Worm (Caenorhabditis elegans) whole organism, L1 larva: ENCODE measurements around the gene F59A1.18.

Experiments used
- C16A3.4 ChIP-seq: fragments of 150-350 bp; optimal IDR thresholded peaks from 2 replicates; lab custom pipeline; 2014; ENCODE audit warnings: missing biosample characterization, missing genetic modification characterization
- Y116A8C.19 ChIP-seq: sonication (generic microtip); optimal IDR thresholded peaks from 2 replicates; lab custom pipeline; 2016; ENCODE audit warnings: missing compliant biosample characterization, missing genetic modification characterization, borderline replicate concordance
- alr-1 ChIP-seq: fragments of 200-800 bp; sonication (Bioruptor generic); optimal IDR thresholded peaks from 2 replicates; lab custom pipeline; 2018; ENCODE audit warnings: borderline replicate concordance, mild to moderate bottlenecking, missing genetic modification characterization, missing compliant biosample characterization
- blmp-1 ChIP-seq: fragments of 150-350 bp; optimal IDR thresholded peaks from 2 replicates; lab custom pipeline; 2014; ENCODE audit warnings: missing biosample characterization, missing genetic modification characterization
- ceh-82 ChIP-seq, 3 experiments: fragments of 150-350 bp in 1 of 3; sonication (generic microtip) in 2 of 3; optimal IDR thresholded peaks; 2 replicates each; lab custom pipeline; 2014 to 2017; ENCODE audit warnings: missing biosample characterization in 3 of 3, missing genetic modification characterization in 3 of 3
- ceh-88 ChIP-seq: fragments of 200-800 bp; sonication (Bioruptor generic); IDR thresholded peaks from 2 replicates; pipeline ENCODE4 v1.3.6; 2022; ENCODE audit warnings: missing genetic modification characterization, missing compliant biosample characterization
- ceh-90 ChIP-seq: sonication (generic microtip); optimal IDR thresholded peaks from 2 replicates; lab custom pipeline; 2016; ENCODE audit warnings: missing genetic modification characterization, missing compliant biosample characterization
- ces-1 ChIP-seq: fragments of 150-350 bp; optimal IDR thresholded peaks from 2 replicates; lab custom pipeline; 2014; ENCODE audit warnings: missing biosample characterization, missing genetic modification reagents, missing genetic modification characterization
- dpl-1 ChIP-seq, 3 experiments: fragments of 150-350 bp in 2 of 3; sonication (generic microtip) in 1 of 3; optimal IDR thresholded peaks; 2 replicates each; lab custom pipeline; 2014 to 2017; ENCODE audit warnings: missing biosample characterization in 3 of 3, missing genetic modification characterization in 3 of 3, missing genetic modification reagents in 3 of 3
- efl-1 ChIP-seq, 4 experiments: fragments of 150-350 bp; optimal IDR thresholded peaks in 3 of 4; peaks in 1 of 4; 1 replicate in 1 of 4; 2 replicates in 3 of 4; lab custom pipeline; 2014; ENCODE audit warnings: missing biosample characterization in 2 of 4, missing genetic modification characterization in 2 of 4, missing genetic modification reagents in 2 of 4
- efl-3 ChIP-seq: fragments of 200-800 bp; sonication (Bioruptor generic); optimal IDR thresholded peaks from 2 replicates; lab custom pipeline; 2018; ENCODE audit warnings: mild to moderate bottlenecking, missing genetic modification characterization, missing compliant biosample characterization
- egl-13 ChIP-seq: sonication (generic microtip); optimal IDR thresholded peaks from 2 replicates; lab custom pipeline; 2016; ENCODE audit warnings: missing genotype, missing genetic modification reagents, missing genetic modification characterization, missing compliant biosample characterization
- elt-2 ChIP-seq: sonication (generic microtip); optimal IDR thresholded peaks from 2 replicates; lab custom pipeline; 2016; ENCODE audit warnings: missing genetic modification characterization, mild to moderate bottlenecking, inconsistent platforms, missing compliant biosample characterization, missing genetic modification reagents
- elt-3 ChIP-seq, 6 experiments: fragments of 150-350 bp in 1 of 6; sonication (generic microtip); optimal IDR thresholded peaks; 2 replicates each; lab custom pipeline; 2017 to 2018; ENCODE audit warnings: missing biosample characterization in 6 of 6, missing genetic modification characterization in 6 of 6, inconsistent platforms in 1 of 6
- ets-5 ChIP-seq: fragments of 200-800 bp; sonication (Bioruptor generic); IDR thresholded peaks from 2 replicates; pipeline ENCODE4 v1.3.6; 2022; ENCODE audit warnings: missing genetic modification characterization, missing compliant biosample characterization
- fkh-4 ChIP-seq: sonication (generic microtip); optimal IDR thresholded peaks from 2 replicates; lab custom pipeline; 2016; ENCODE audit warnings: missing compliant biosample characterization, missing genetic modification characterization, borderline replicate concordance
- grh-1 ChIP-seq: fragments of 200-800 bp; sonication (Bioruptor generic); IDR thresholded peaks from 2 replicates; pipeline ENCODE4 v1.3.6; 2022; ENCODE audit warnings: missing genetic modification reagents, missing genetic modification characterization, missing compliant biosample characterization
- hlh-17 ChIP-seq: fragments of 200-800 bp; sonication (Bioruptor generic); optimal IDR thresholded peaks from 2 replicates; lab custom pipeline; 2018; ENCODE audit warnings: missing genetic modification characterization, mild to moderate bottlenecking, missing compliant biosample characterization, moderate library complexity, borderline replicate concordance
- isw-1 ChIP-seq: fragments of 200-800 bp; sonication (Bioruptor generic); IDR thresholded peaks from 2 replicates; pipeline ENCODE4 v1.3.6; 2022; ENCODE audit warnings: missing genetic modification characterization, missing compliant biosample characterization
- jun-1 ChIP-seq: fragments of 150-350 bp; optimal IDR thresholded peaks from 2 replicates; lab custom pipeline; 2014; ENCODE audit warnings: missing biosample characterization, missing genetic modification reagents, missing genetic modification characterization
- lin-13 ChIP-seq: fragments of 150-350 bp; optimal IDR thresholded peaks from 2 replicates; lab custom pipeline; 2014; ENCODE audit warnings: missing biosample characterization, missing genetic modification reagents, missing genetic modification characterization
- lin-15B ChIP-seq: fragments of 150-350 bp; sonication (generic microtip); optimal IDR thresholded peaks from 3 replicates; lab custom pipeline; 2014; ENCODE audit warnings: missing biosample characterization, missing genetic modification characterization
- lin-39 ChIP-seq: fragments of 150-350 bp; optimal IDR thresholded peaks from 2 replicates; lab custom pipeline; 2014; ENCODE audit warnings: missing biosample characterization, missing genetic modification reagents, missing genetic modification characterization
- mef-2 ChIP-seq: fragments of 150-350 bp; optimal IDR thresholded peaks from 2 replicates; lab custom pipeline; 2014; ENCODE audit warnings: missing biosample characterization, missing genetic modification characterization
- nhr-11 ChIP-seq: fragments of 150-350 bp; optimal IDR thresholded peaks from 2 replicates; lab custom pipeline; 2014; ENCODE audit warnings: missing biosample characterization, missing genetic modification characterization
- nhr-237 ChIP-seq: fragments of 150-350 bp; optimal IDR thresholded peaks from 2 replicates; lab custom pipeline; 2014; ENCODE audit warnings: missing biosample characterization, missing genetic modification characterization
- nhr-47 ChIP-seq: sonication (generic microtip); optimal IDR thresholded peaks from 2 replicates; lab custom pipeline; 2016; ENCODE audit warnings: mild to moderate bottlenecking, missing genetic modification characterization, moderate library complexity, missing compliant biosample characterization
- nhr-76 ChIP-seq: sonication (generic microtip); optimal IDR thresholded peaks from 2 replicates; lab custom pipeline; 2017; ENCODE audit warnings: missing biosample characterization, missing genetic modification characterization
- nhr-77 ChIP-seq: fragments of 150-350 bp; optimal IDR thresholded peaks from 2 replicates; lab custom pipeline; 2014; ENCODE audit warnings: missing biosample characterization, missing genetic modification characterization
- pag-3 ChIP-seq: sonication (generic microtip); optimal IDR thresholded peaks from 2 replicates; lab custom pipeline; 2017; ENCODE audit warnings: missing genetic modification characterization, mild to moderate bottlenecking, missing compliant biosample characterization, antibody characterized with exemption, borderline replicate concordance; ENCODE audit not compliant: insufficient read depth
- pqm-1 ChIP-seq: sonication (generic microtip); optimal IDR thresholded peaks from 3 replicates; lab custom pipeline; 2017; ENCODE audit warnings: missing biosample characterization, missing genetic modification characterization
- rnt-1 ChIP-seq: sonication (generic microtip); optimal IDR thresholded peaks from 2 replicates; lab custom pipeline; 2016; ENCODE audit warnings: mild to moderate bottlenecking, missing genetic modification characterization, moderate library complexity, missing compliant biosample characterization
- skn-1 ChIP-seq: fragments of 150-350 bp; optimal IDR thresholded peaks from 2 replicates; lab custom pipeline; 2014; ENCODE audit warnings: missing biosample characterization, missing genetic modification characterization
- snpc-4 ChIP-seq: fragments of 150-350 bp; optimal IDR thresholded peaks from 2 replicates; lab custom pipeline; 2014; ENCODE audit warnings: missing biosample characterization, missing genetic modification characterization
- swsn-7 ChIP-seq: sonication (generic microtip); optimal IDR thresholded peaks from 2 replicates; lab custom pipeline; 2016; ENCODE audit warnings: missing genetic modification characterization, missing compliant biosample characterization
- tlp-1 ChIP-seq: fragments of 150-350 bp; optimal IDR thresholded peaks from 2 replicates; lab custom pipeline; 2014; ENCODE audit warnings: missing biosample characterization, missing genetic modification characterization
- unc-30 ChIP-seq: sonication (generic microtip); optimal IDR thresholded peaks from 2 replicates; lab custom pipeline; 2017; ENCODE audit warnings: missing biosample characterization, missing genetic modification characterization
- unc-98 ChIP-seq: fragments of 200-800 bp; sonication (Bioruptor generic); IDR thresholded peaks from 2 replicates; pipeline ENCODE4 v1.3.6; 2022; ENCODE audit warnings: missing genetic modification characterization, missing compliant biosample characterization
- vab-15 ChIP-seq: sonication (generic microtip); optimal IDR thresholded peaks from 2 replicates; lab custom pipeline; 2017; ENCODE audit warnings: missing genotype, mild to moderate bottlenecking, missing genetic modification characterization, missing compliant biosample characterization
- zag-1 ChIP-seq: fragments of 150-350 bp; optimal IDR thresholded peaks from 2 replicates; lab custom pipeline; 2014; ENCODE audit warnings: missing biosample characterization, missing genetic modification characterization
- zip-4 ChIP-seq: fragments of 200-800 bp; sonication (Bioruptor generic); optimal IDR thresholded peaks from 2 replicates; lab custom pipeline; 2018; ENCODE audit warnings: mild to moderate bottlenecking, missing genetic modification characterization, moderate library complexity, missing compliant biosample characterization

The F59A1.18 gene

ce11 chrV:17714330-17714729 is 27.6 kb upstream of the F59A1.18 start, which contains the start of gene twk-33:
Gene twk-33 (minus strand): TSS chrV:17714377.
- TF ChIP-seq tlp-1 (tag; lab: Kevin White, UChicago), result peak; percentile 40
- TF ChIP-seq elt-2 (tag; lab: Kevin White, UChicago), result peak; percentile 96
- TF ChIP-seq elt-3 (tag; optimal IDR thresholded peaks at IDR 0.05; lab: Kevin White, UChicago), result peak in 1 of 6 experiments; percentile 63
- TF ChIP-seq alr-1 (tag; lab: Kevin White, UChicago), result no peak
- TF ChIP-seq pqm-1 (tag; lab: Kevin White, UChicago), result peak; percentile 95
- TF ChIP-seq isw-1 (GFP tag; lab: Robert Waterston, UW), result no peak
- peak; percentile 49 for TF ChIP-seq jun-1
- TF ChIP-seq ceh-88 (GFP tag; lab: Robert Waterston, UW), result no peak
- TF ChIP-seq lin-15B (tag; lab: Kevin White, UChicago), result no peak

- no peak for TF ChIP-seq zip-4 (GFP tag; lab: Kevin White, UChicago)
- no peak for TF ChIP-seq hlh-17 (GFP tag; lab: Kevin White, UChicago)
- TF ChIP-seq fkh-4 (tag; lab: Kevin White, UChicago), result no peak
- TF ChIP-seq zag-1 (tag; lab: Kevin White, UChicago), result no peak
These were observed 25.6 kb upstream of the F59A1.18 start for ce11 chrV:17712349-17712748.

ce11 chrV:17707022-17707421 is 20.3 kb upstream of the F59A1.18 start, which contains the start of gene srh-31:
Gene srh-31 (plus strand): TSS chrV:17707322.
- no peak for TF ChIP-seq nhr-47
- TF ChIP-seq skn-1 (tag; lab: Kevin White, UChicago), result no peak
- no peak for TF ChIP-seq lin-15B (tag; lab: Kevin White, UChicago)
- no peak for TF ChIP-seq lin-39 (tag; lab: Kevin White, UChicago)
- no peak for TF ChIP-seq C16A3.4 (tag; lab: Kevin White, UChicago)
- no peak for TF ChIP-seq nhr-76 (tag; lab: Kevin White, UChicago)
- no peak for TF ChIP-seq snpc-4 (tag; lab: Kevin White, UChicago)
- TF ChIP-seq elt-2 (tag; lab: Kevin White, UChicago), result no peak
- TF ChIP-seq efl-3 (GFP tag; lab: Kevin White, UChicago), result no peak
- no peak for TF ChIP-seq ceh-90 (tag; lab: Kevin White, UChicago)
- TF ChIP-seq ets-5 (GFP tag; lab: Robert Waterston, UW), result no peak
- no peak for TF ChIP-seq unc-98 (GFP tag; lab: Robert Waterston, UW)
- no peak for TF ChIP-seq Y116A8C.19 (tag; lab: Kevin White, UChicago)
- no peak for TF ChIP-seq nhr-237 (tag; lab: Kevin White, UChicago)
- no peak for TF ChIP-seq pag-3 (tag; lab: Kevin White, UChicago)
- no peak for TF ChIP-seq nhr-11 (tag; lab: Kevin White, UChicago)
- TF ChIP-seq swsn-7 (tag; lab: Kevin White, UChicago), result no peak
- TF ChIP-seq zag-1 (tag; lab: Kevin White, UChicago), result no peak
- no peak for TF ChIP-seq fkh-4 (tag; lab: Kevin White, UChicago)

DNA sequence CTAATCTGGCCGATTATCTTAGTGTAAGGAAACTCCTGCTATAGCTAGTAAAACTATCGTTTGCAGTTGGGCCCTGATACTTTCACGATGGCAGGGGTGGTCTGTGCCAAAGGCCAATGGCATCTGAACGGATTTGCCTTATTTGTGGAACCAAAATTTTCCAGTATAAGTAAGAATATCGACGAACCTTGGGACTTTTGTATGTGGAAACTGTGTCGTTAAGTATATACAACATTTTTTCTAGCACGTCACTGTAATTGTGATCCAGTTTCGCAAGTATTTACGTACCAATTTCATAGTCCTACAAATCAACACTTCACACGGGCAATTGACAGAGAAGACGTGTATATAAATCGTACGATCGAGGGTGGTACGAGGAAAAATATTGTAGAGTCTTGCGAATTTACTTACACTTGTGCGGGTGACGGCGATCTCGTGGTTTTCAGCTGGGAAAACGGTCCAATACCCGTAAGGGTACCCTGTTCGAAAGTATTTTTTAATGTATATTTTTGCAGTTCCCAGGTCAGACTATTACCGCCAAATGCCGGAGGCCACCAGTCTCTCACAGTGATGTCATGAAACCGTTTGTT is 19.6 kb upstream of the F59A1.18 start:
- TF ChIP-seq ceh-82 (tag; optimal IDR thresholded peaks at IDR 0.05; lab: Kevin White, UChicago) (no peak), unc-98 (GFP tag; lab: Robert Waterston, UW) (no peak), efl-1 (optimal IDR thresholded peaks at IDR 0.05; lab: Kevin White, UChicago) (no peak), efl-1 (GFP tag; optimal IDR thresholded peaks at IDR 0.05 in 1 of 2; lab: Kevin White, UChicago) (no peak), dpl-1 (GFP tag; optimal IDR thresholded peaks at IDR 0.05; lab: Kevin White, UChicago) (no peak), unc-30 (tag; lab: Kevin White, UChicago) (no peak), ces-1 (GFP tag; lab: Kevin White, UChicago) (no peak), zag-1 (tag; lab: Kevin White, UChicago) (no peak), egl-13 (no peak), nhr-77 (tag; lab: Kevin White, UChicago) (no peak), skn-1 (tag; lab: Kevin White, UChicago) (no peak), grh-1 (GFP tag; lab: Robert Waterston, UW) (no peak), vab-15 (tag; lab: Kevin White, UChicago) (no peak), fkh-4 (tag; lab: Kevin White, UChicago) (no peak), mef-2 (tag; lab: Kevin White, UChicago) (no peak), Y116A8C.19 (tag; lab: Kevin White, UChicago) (no peak), blmp-1 (tag; lab: Kevin White, UChicago) (no peak), swsn-7 (tag; lab: Kevin White, UChicago) (no peak), rnt-1 (tag; lab: Kevin White, UChicago) (no peak), lin-13 (GFP tag; lab: Kevin White, UChicago) (no peak)
